Worm (Caenorhabditis elegans): Measurements from ENCODE around the gene D1086.2.

Gene D1086.2

DNA sequence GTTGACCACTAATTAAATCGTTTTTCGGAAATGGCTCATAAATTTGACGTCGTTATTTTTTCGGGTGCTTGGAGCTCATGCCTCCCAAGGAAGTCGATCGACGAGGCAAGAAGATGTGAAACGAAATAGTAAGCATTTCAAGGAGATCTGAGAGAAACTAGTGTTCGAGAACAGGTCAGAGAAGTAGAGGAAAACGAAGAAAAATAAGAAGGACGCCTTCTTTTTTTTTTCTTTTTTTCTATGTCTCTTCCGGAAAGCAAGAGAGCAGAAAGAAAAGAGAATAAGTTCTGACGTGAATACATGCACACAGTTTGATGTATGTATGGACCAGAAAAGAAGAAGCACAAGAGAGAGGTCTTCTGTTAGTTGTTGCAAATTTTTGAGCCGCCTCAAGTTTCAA is 45.2 kb upstream of the D1086.2 start (continued):
- TF ChIP-seq ctbp-1 (GFP tag; IDR thresholded peaks at IDR 0.05) (0 out of 2 replicates have a peak, but pooled peaks have one; percentile 45), hmg-1.1 (GFP tag; IDR thresholded peaks at IDR 0.05) (peak; percentile 41; the same call in 1 of the 2 replicates), duxl-1 (tag; optimal IDR thresholded peaks at IDR 0.05; ENCODE audit: poor library complexity) (no peak)

DNA sequence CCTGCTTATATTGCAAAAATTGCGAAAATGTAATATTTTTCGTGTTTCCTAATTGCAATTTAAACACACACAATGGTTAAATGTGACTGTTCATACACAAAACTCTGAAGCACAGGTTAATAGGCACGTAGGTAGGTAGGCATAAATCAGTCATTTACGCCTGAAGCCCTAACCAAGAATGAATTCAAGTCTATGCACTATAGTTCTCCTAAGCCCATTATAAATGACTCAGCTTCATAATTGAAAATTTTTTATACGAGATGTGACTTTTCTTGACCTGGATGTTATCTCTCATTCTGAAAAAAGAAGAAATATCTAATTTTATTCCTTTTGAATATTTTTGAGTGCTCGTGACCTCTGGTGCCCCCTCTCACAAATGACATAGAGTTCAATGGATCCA is 43.4 kb upstream of the D1086.2 start:
- TF ChIP-seq Y105C5A.15 (GFP tag; IDR thresholded peaks at IDR 0.05), result no peak
- peak in 1 of 2 experiments; percentile 92 for TF ChIP-seq unc-62 (GFP tag; optimal IDR thresholded peaks at IDR 0.05 in 1 of 2)
- no peak for TF ChIP-seq unc-62 (tag; optimal IDR thresholded peaks at IDR 0.05)

DNA sequence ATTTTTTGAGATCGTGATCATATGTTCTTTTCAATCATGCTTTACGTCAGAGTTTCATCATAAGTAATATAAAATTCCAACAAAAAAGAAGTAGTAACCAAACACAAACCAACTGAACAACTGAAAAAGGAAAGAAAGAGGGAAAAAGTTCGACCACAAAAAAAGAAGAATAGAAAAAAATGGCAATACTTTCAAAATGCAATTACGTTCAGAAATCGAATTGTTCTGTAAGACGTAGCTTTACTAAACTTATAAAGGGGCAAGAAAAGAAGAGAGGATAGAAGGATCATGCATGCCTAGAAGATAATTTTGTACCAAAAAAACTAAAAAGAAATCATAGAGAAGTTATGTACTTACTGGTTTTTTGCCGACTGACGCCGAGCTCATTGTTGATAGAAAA is 42.3 kb upstream of the D1086.2 start:
- TF ChIP-seq pqm-1 (tag; optimal IDR thresholded peaks at IDR 0.05) (no peak), ces-1 (GFP tag; optimal IDR thresholded peaks at IDR 0.05) (peak; percentile 96), ctbp-1 (GFP tag; IDR thresholded peaks at IDR 0.05) (0 out of 2 replicates have a peak, but pooled peaks have one; percentile 8), lsy-2 (tag; optimal IDR thresholded peaks at IDR 0.05) (peak in 1 of 2 experiments; percentile 4), fkh-10 (GFP tag; optimal IDR thresholded peaks at IDR 0.05) (peak; percentile 82), mdl-1 (tag; optimal IDR thresholded peaks at IDR 0.05) (no peak)

DNA sequence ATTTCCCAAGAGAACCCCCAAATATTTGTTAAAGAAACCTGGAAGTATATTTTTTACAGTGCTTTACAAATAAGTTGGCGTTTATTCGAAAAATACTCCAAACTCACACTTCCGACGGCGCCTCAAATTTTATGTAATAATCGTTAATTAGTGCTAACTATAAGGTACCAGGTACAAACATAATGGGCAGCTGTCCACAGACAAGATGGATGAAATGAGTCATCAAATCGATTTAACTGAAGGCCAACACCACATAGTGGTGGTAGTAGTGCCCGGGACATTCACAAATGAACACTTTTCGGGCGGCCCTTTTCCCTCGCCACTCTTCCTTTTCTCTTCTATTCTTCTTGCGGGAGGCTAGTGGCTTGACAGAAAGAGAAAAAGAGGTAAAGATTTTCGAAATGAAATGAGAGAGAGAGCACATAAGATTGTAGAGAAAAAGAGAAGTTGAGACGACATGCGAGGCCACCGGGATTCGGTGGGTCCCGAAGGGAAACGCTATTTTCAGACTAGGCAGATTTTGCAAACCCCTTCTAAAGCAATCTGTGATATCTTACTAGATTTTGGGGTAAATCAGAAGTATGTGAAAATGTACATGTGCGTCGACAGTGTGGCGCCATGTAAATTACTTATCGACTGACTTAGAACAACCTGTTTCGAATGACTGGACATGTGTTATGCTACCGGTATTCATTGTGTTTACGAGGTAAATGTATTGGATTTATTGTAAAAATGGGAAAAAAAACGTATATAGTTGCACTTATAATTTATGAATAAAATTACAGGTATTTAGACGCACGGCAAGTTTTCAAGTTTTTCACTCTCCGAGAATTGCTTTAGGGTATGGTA is 41.0 kb upstream of the D1086.2 start:
- TF ChIP-seq lin-15B (tag; optimal IDR thresholded peaks at IDR 0.05), result no peak
- peak; percentile 10 for TF ChIP-seq hlh-11 (tag; optimal IDR thresholded peaks at IDR 0.05)
- peak; percentile 24 for TF ChIP-seq mep-1 (tag; optimal IDR thresholded peaks at IDR 0.05)
- no peak for TF ChIP-seq unc-62 (GFP tag; optimal IDR thresholded peaks at IDR 0.05 in 1 of 2)
- TF ChIP-seq unc-62 (tag; optimal IDR thresholded peaks at IDR 0.05), result no peak
- peak; percentile 61 for TF ChIP-seq nhr-6 (tag; optimal IDR thresholded peaks at IDR 0.05)
- TF ChIP-seq mdt-29 (GFP tag; IDR thresholded peaks at IDR 0.05), result no peak
- no peak for TF ChIP-seq unc-130 (GFP tag; optimal IDR thresholded peaks at IDR 0.05)
- TF ChIP-seq aha-1 (tag), result peak; percentile 67
- peak; percentile 10 for TF ChIP-seq nhr-25 (tag; optimal IDR thresholded peaks at IDR 0.05; ENCODE audit: borderline replicate concordance, insufficient read depth)

DNA sequence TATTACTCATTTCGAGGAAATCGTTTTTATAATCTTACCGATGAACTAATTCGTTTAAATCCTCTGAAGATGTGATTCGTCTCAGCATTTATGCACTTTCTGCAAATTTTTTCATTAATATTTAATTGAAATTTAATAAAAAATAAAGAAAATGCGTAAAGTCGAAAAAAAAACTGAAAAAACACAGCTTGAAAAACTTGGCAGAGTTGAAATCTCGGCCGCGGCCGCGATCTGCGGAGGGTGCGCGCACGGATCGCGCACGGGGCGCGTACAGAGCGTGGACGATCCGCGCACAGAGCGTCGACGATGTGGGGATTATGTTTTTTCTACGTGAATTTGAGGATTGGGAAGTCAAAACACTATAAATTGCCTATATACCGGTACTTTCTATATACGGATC is 39.3 kb upstream of the D1086.2 start, which contains the start of gene AH10.4:
AH10.4 (minus strand) TSS at position 101 of the 400 bp plus-strand sequence.
- peak; percentile 42; the same call in 1 of the 2 replicates for TF ChIP-seq set-16 (GFP tag; IDR thresholded peaks at IDR 0.05)

DNA sequence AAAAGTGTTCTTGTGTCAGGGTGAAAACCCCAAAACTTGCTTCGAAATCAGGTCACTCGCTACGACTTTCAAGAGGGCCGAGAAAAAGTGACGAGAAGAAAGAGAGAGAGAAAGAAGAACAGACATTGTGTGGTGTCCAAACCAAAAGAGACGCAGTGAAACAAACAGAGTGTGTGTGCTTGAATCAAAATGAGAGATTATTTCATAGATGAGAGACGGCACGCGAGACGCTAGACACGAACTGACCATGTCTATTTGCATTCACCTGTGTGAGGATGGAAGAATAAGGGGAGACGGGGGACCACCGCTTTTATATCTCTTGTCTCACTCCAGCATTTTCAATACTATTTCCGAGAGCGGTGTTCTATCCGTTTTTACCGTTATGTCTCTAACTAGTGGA is 37.7 kb upstream of the D1086.2 start:
- TF ChIP-seq hmg-1.1 (GFP tag; IDR thresholded peaks at IDR 0.05) (peak; percentile 62), mdl-1 (tag; optimal IDR thresholded peaks at IDR 0.05) (peak; percentile 53 to 90), lin-1 (GFP tag; IDR thresholded peaks at IDR 0.05) (no peak), hlh-11 (tag; optimal IDR thresholded peaks at IDR 0.05) (peak; percentile 89), dpl-1 (GFP tag; optimal IDR thresholded peaks at IDR 0.05) (peak; percentile 48), tag-97 (GFP tag; IDR thresholded peaks at IDR 0.05) (no peak), lin-38 (GFP tag; IDR thresholded peaks at IDR 0.05) (0 out of 2 replicates have a peak, but pooled peaks have one; percentile 27), snpc-4 (tag; optimal IDR thresholded peaks at IDR 0.05) (no peak), D1046.2 (GFP tag; IDR thresholded peaks at IDR 0.05) (no peak), php-3 (GFP tag; IDR thresholded peaks at IDR 0.05) (no peak), sdz-12 (GFP tag; optimal IDR thresholded peaks at IDR 0.05) (no peak), Y75B8A.6 (GFP tag; IDR thresholded peaks at IDR 0.05) (no peak), F44E2.7 (GFP tag; IDR thresholded peaks at IDR 0.05) (no peak), unc-62 (GFP tag; optimal IDR thresholded peaks at IDR 0.05 in 1 of 2) (peak in 1 of 2 experiments; percentile 74), unc-62 (tag; optimal IDR thresholded peaks at IDR 0.05) (no peak), F10B5.3 (tag; optimal IDR thresholded peaks at IDR 0.05) (no peak), ceh-44 (GFP tag; IDR thresholded peaks at IDR 0.05) (no peak), T26A8.4 (GFP tag; IDR thresholded peaks at IDR 0.05) (peak; percentile 35; the same call in 1 of the 2 replicates), hlh-30 (tag; optimal IDR thresholded peaks at IDR 0.05; ENCODE audit: insufficient read depth) (peak; percentile 75), nhr-42 (GFP tag; IDR thresholded peaks at IDR 0.05) (no peak), ceh-20 (GFP tag; IDR thresholded peaks at IDR 0.05) (no peak), nhr-28 (tag; optimal IDR thresholded peaks at IDR 0.05) (peak; percentile 83), R02D3.7 (tag; optimal IDR thresholded peaks at IDR 0.05) (no peak), pqm-1 (tag; optimal IDR thresholded peaks at IDR 0.05) (peak; percentile 39), rbr-2 (tag; optimal IDR thresholded peaks at IDR 0.05) (peak; percentile 58)

All from whole organism, L4 larva.